Worm (Caenorhabditis elegans) whole organism, early embryonic: Measurements from ENCODE around the gene srw-94.

Experiments
- B0310.2 ChIP-seq: sonication (generic microtip); optimal IDR thresholded peaks from 2 replicates; lab custom pipeline; 2016; ENCODE audit warnings: mild to moderate bottlenecking, missing genetic modification characterization, missing compliant biosample characterization
- F13C5.2 ChIP-seq: sonication (generic microtip); optimal IDR thresholded peaks from 2 replicates; lab custom pipeline; 2017; ENCODE audit warnings: mild to moderate bottlenecking, missing genetic modification characterization, inconsistent platforms, missing compliant biosample characterization
- aly-1 ChIP-seq: sonication (generic microtip); optimal IDR thresholded peaks from 2 replicates; lab custom pipeline; 2016; ENCODE audit warnings: missing genetic modification characterization, missing compliant biosample characterization
- ama-1 ChIP-seq: fragments of 150-350 bp; optimal IDR thresholded peaks from 2 replicates; lab custom pipeline; 2014
- ceh-13 ChIP-seq: fragments of 200-800 bp; sonication (Bioruptor generic); optimal IDR thresholded peaks from 2 replicates; lab custom pipeline; 2018; ENCODE audit warnings: mild to moderate bottlenecking, missing genetic modification characterization, missing compliant biosample characterization
- ceh-36 ChIP-seq: sonication (generic microtip); optimal IDR thresholded peaks from 2 replicates; lab custom pipeline; 2016; ENCODE audit warnings: missing genetic modification characterization, inconsistent platforms, missing compliant biosample characterization
- ets-7 ChIP-seq: sonication (generic microtip); optimal IDR thresholded peaks from 2 replicates; lab custom pipeline; 2016; ENCODE audit warnings: missing genotype, missing genetic modification characterization, missing compliant biosample characterization
- flt-1 ChIP-seq: fragments of 200-800 bp; sonication (Bioruptor generic); IDR thresholded peaks from 2 replicates; pipeline ENCODE4 v1.3.6; 2022; ENCODE audit warnings: missing genetic modification characterization, missing compliant biosample characterization
- hmbx-1 ChIP-seq: sonication (generic microtip); optimal IDR thresholded peaks from 2 replicates; lab custom pipeline; 2016; ENCODE audit warnings: mild to moderate bottlenecking, missing genetic modification characterization, missing compliant biosample characterization
- hmg-4 ChIP-seq: fragments of 200-800 bp; sonication (Bioruptor generic); optimal IDR thresholded peaks from 2 replicates; lab custom pipeline; 2018; ENCODE audit warnings: mild to moderate bottlenecking, missing genetic modification characterization, missing compliant biosample characterization
- hnd-1 ChIP-seq: sonication (generic microtip); optimal IDR thresholded peaks from 2 replicates; lab custom pipeline; 2016; ENCODE audit warnings: missing genetic modification characterization, missing compliant biosample characterization
- pes-1 ChIP-seq: fragments of 200-800 bp; sonication (Bioruptor generic); IDR thresholded peaks from 2 replicates; pipeline ENCODE4 v1.3.6; 2022; ENCODE audit warnings: missing genetic modification reagents, missing genetic modification characterization, missing compliant biosample characterization
- scrt-1 ChIP-seq: fragments of 200-800 bp; sonication (Bioruptor generic); IDR thresholded peaks from 2 replicates; pipeline ENCODE4 v1.3.6; 2022; ENCODE audit warnings: missing genetic modification characterization, missing compliant biosample characterization
- sea-1 ChIP-seq: fragments of 200-800 bp; sonication (Bioruptor generic); conservative IDR thresholded peaks from 2 replicates; pipeline ENCODE4 v1.3.6; 2022; ENCODE audit warnings: missing genetic modification characterization, missing compliant biosample characterization
- tbx-11 ChIP-seq: fragments of 200-800 bp; sonication (Bioruptor generic); IDR thresholded peaks from 2 replicates; pipeline ENCODE4 v1.3.6; 2022; ENCODE audit warnings: missing genetic modification characterization, missing compliant biosample characterization
- tbx-37 ChIP-seq: fragments of 200-800 bp; sonication (Bioruptor generic); conservative IDR thresholded peaks from 2 replicates; pipeline ENCODE4 v1.3.6; 2022; ENCODE audit warnings: missing genetic modification reagents, missing genetic modification characterization, missing compliant biosample characterization
- tra-4 ChIP-seq: sonication (generic microtip); optimal IDR thresholded peaks from 2 replicates; lab custom pipeline; 2017; ENCODE audit warnings: missing genetic modification characterization, missing compliant biosample characterization

srw-94 gene

DNA sequence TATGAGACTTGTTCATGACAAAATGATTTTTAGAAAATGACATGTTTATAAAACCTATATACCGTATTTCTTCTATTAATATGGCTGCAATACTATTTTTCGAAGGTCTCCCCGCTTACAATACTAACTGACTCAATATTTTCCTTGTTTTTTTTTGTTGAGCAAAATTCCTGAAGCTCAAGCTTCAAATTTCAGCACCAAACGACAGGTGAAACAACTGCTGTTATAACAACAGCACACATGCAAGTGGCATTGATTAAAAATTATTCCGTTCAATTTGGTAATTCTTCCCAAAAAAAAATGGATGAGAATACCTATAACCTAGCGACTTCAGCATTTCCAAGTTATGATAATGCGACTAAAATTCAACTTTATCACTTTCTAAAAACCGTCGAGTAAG lies at the start of gene srw-94:
TSS of gene srw-94 (plus strand) at position 301 of the 400 bp plus-strand sequence.
- TF ChIP-seq hmg-4 (no peak), tra-4 (tag; lab: Kevin White, UChicago) (no peak), hmbx-1 (tag; lab: Kevin White, UChicago) (no peak), tbx-37 (GFP tag; lab: Robert Waterston, UW) (no peak), scrt-1 (GFP tag; lab: Robert Waterston, UW) (no peak), flt-1 (GFP tag; lab: Robert Waterston, UW) (no peak), ama-1 (lab: Kevin White, UChicago) (no peak), B0310.2 (tag; lab: Kevin White, UChicago) (no peak), ceh-13 (GFP tag; lab: Kevin White, UChicago) (no peak), ets-7 (tag; lab: Kevin White, UChicago) (no peak), pes-1 (GFP tag; lab: Robert Waterston, UW) (no peak), ceh-36 (tag; lab: Kevin White, UChicago) (no peak), F13C5.2 (no peak), aly-1 (tag; lab: Kevin White, UChicago) (no peak), hnd-1 (tag; lab: Kevin White, UChicago) (no peak)

DNA sequence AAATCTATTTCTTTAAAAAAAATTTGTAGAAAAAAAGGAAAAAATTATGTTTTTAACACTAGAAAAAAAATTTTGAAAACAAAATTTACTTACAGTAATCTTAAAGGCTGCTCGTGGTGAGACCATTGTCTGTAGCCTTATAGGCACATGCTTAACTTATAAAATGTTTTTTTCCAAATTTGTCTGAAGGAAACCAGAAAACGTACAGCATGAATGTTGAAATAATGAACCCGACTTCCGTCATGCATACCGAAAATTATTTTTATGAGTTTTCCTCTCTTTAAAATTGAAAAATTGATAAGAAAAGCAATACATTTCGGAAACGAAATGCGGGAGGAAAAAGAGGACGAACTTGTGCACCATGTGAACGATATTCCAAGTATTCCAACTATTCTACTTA lies 42.5 kb upstream of the srw-94 start, which contains the start of gene R11E3.2:
TSS of gene R11E3.2 (plus strand) at position 301 of the 400 bp plus-strand sequence.
- TF ChIP-seq tbx-37 (GFP tag; lab: Robert Waterston, UW): no peak
- TF ChIP-seq tra-4 (tag; lab: Kevin White, UChicago): no peak
- TF ChIP-seq hnd-1 (tag; lab: Kevin White, UChicago): no peak
- no peak for TF ChIP-seq B0310.2 (tag; lab: Kevin White, UChicago)
- no peak for TF ChIP-seq ets-7 (tag; lab: Kevin White, UChicago)
- no peak for TF ChIP-seq hmbx-1 (tag; lab: Kevin White, UChicago)
- TF ChIP-seq ama-1 (lab: Kevin White, UChicago): no peak
- no peak for TF ChIP-seq ceh-36 (tag; lab: Kevin White, UChicago)
- TF ChIP-seq hmg-4: no peak
- no peak for TF ChIP-seq tbx-11 (GFP tag; lab: Robert Waterston, UW)
- TF ChIP-seq ceh-13 (GFP tag; lab: Kevin White, UChicago): no peak
- no peak for TF ChIP-seq flt-1 (GFP tag; lab: Robert Waterston, UW)
- no peak for TF ChIP-seq scrt-1 (GFP tag; lab: Robert Waterston, UW)
- no peak for TF ChIP-seq F13C5.2
- no peak for TF ChIP-seq aly-1 (tag; lab: Kevin White, UChicago)
- TF ChIP-seq pes-1 (GFP tag; lab: Robert Waterston, UW): no peak
- TF ChIP-seq sea-1 (GFP tag; lab: Robert Waterston, UW): no peak

DNA sequence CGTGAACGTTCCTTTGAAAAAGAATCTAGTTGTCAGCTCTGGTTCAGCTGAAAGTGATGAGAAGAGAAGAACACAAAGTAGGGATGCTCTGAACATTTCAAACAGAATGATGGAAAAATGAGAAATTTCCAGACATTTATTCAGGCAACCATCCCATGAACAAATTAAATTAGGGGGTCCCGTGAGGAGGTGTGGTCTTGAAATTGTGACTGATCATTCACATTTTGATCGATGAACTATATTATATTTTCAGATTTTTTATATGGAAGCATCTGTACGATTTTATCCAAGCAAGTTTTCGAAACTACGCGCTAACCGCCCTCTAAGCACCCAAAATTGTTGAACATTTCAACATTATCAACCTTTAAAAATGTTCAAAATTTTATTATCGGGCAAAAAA lies 38.3 kb upstream of the srw-94 start, which contains the start of gene R11E3.19:
TSS of gene R11E3.19 (minus strand) at position 101 of the 400 bp plus-strand sequence.
- no peak for TF ChIP-seq ama-1 (lab: Kevin White, UChicago)
- TF ChIP-seq flt-1 (GFP tag; lab: Robert Waterston, UW): no peak

DNA sequence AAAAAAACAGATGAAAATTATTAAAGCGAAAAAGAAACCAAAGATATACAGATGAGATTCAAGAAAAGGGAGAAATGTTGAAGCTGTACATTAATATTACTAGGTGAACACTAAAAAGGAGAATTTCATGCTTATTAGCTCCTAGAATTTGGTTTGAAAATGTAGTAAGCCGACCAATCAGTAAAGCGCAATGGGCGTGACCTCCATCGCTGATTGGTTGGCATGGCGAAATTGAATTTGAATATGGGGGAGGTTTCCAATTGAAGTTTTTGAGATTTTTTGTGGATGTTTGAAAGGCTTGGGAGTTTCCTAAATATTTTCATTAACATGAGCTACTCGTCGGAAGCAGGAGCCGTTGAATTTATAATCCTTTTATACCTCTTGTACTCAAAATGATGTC lies 37.8 kb upstream of the srw-94 start:
- TF ChIP-seq aly-1 (tag; lab: Kevin White, UChicago) (no peak), tra-4 (tag; lab: Kevin White, UChicago) (no peak), hmbx-1 (tag; lab: Kevin White, UChicago) (no peak), F13C5.2 (no peak), ama-1 (lab: Kevin White, UChicago) (no peak)

DNA sequence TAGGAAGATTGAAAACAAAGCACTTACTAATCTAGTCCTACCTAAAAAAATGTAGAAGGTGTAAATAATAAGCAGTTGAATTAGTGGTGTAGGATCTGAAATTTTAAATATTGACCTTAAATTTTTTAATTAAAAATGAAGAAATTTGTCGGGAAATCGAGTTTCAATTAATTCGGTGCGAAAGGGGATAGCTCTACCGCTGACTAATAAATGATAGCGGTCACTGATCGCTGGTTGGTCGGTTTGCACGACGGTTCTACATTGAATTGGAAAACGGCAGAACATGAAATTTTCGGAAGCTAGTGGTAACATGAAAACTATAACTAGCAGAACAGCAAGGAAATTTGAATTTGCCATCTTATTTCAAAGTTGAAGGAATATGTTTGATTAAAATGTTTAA lies 34.2 kb upstream of the srw-94 start, which contains the start of gene set-15:
TSS of gene set-15 (minus strand) at position 101 of the 400 bp plus-strand sequence.
- TF ChIP-seq hmbx-1 (tag; lab: Kevin White, UChicago): no peak
- no peak for TF ChIP-seq ceh-13 (GFP tag; lab: Kevin White, UChicago)
- TF ChIP-seq hnd-1 (tag; lab: Kevin White, UChicago): no peak
- no peak for TF ChIP-seq hmg-4
- no peak for TF ChIP-seq flt-1 (GFP tag; lab: Robert Waterston, UW)
- TF ChIP-seq aly-1 (tag; lab: Kevin White, UChicago): no peak
- TF ChIP-seq scrt-1 (GFP tag; lab: Robert Waterston, UW): no peak
- TF ChIP-seq ets-7 (tag; lab: Kevin White, UChicago): no peak
- TF ChIP-seq tbx-11 (GFP tag; lab: Robert Waterston, UW): no peak
- no peak for TF ChIP-seq ama-1 (lab: Kevin White, UChicago)
- TF ChIP-seq tbx-37 (GFP tag; lab: Robert Waterston, UW): no peak

DNA sequence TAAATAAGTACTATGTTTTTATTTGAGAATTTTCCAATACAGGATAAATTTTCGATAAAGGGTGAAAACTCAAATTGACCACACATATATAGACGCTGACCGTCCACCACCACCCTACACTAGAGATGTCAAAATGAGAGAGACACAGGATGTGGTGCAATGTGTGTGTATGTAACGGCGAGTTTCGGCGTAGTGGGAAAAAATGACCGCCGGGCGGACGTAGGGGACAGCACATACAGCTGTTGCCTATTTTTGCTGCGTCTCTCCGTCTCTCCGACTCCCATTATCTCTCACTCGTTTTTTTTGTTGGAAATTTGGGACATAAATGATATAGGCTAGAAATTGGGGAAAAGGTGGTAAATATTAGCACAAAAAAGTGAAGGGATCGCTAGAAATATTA lies 33.2 kb upstream of the srw-94 start:
- no peak for TF ChIP-seq ceh-36 (tag; lab: Kevin White, UChicago)
- TF ChIP-seq tbx-37 (GFP tag; lab: Robert Waterston, UW): no peak
- TF ChIP-seq tbx-11 (GFP tag; lab: Robert Waterston, UW): no peak
- TF ChIP-seq B0310.2 (tag; lab: Kevin White, UChicago): no peak
- no peak for TF ChIP-seq ceh-13 (GFP tag; lab: Kevin White, UChicago)
- peak; percentile 55 for TF ChIP-seq hmg-4
- no peak for TF ChIP-seq ama-1 (lab: Kevin White, UChicago)
- TF ChIP-seq aly-1 (tag; lab: Kevin White, UChicago): no peak
- TF ChIP-seq F13C5.2: peak; percentile 18
- no peak for TF ChIP-seq hmbx-1 (tag; lab: Kevin White, UChicago)
- TF ChIP-seq hnd-1 (tag; lab: Kevin White, UChicago): no peak
- no peak for TF ChIP-seq flt-1 (GFP tag; lab: Robert Waterston, UW)
- no peak for TF ChIP-seq ets-7 (tag; lab: Kevin White, UChicago)
- TF ChIP-seq pes-1 (GFP tag; lab: Robert Waterston, UW): no peak
- TF ChIP-seq tra-4 (tag; lab: Kevin White, UChicago): no peak
- no peak for TF ChIP-seq sea-1 (GFP tag; lab: Robert Waterston, UW)
- no peak for TF ChIP-seq scrt-1 (GFP tag; lab: Robert Waterston, UW)

DNA sequence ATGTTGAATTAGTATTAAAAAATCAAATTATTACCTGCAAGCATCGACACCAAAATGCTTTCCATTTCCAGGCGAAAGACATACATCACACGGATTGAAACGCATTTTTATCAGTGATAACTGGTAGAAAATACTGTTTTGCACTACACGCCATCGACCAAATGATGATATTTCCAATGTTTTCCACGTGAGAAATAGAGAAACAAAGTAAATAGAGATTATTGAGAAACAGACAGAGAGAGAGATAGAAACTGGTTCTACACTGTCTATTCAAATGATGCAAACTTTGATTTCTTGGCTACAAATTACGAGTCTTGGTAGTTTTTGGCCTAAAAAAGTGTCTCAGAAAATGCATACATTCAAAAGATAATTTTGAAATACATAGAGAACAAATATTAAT lies 26.0 kb upstream of the srw-94 start, which contains the start of gene nhr-104:
TSS of gene nhr-104 (minus strand) at position 361 of the 400 bp plus-strand sequence.
- TF ChIP-seq hmbx-1 (tag; lab: Kevin White, UChicago) (no peak), aly-1 (tag; lab: Kevin White, UChicago) (no peak), sea-1 (GFP tag; lab: Robert Waterston, UW) (no peak), hnd-1 (tag; lab: Kevin White, UChicago) (no peak), tbx-11 (GFP tag; lab: Robert Waterston, UW) (no peak), ceh-36 (tag; lab: Kevin White, UChicago) (no peak), pes-1 (GFP tag; lab: Robert Waterston, UW) (no peak)
